Fruit fly (Drosophila melanogaster): ENCODE data around the gene CG2004.
A peak's percentile ranks its signal among the peaks of the same experiment; 100 is the strongest.

CG2004 gene

dm6 chrX:8755352-8755751 lies 40.6 kb upstream of the CG2004 start (continued):
- TF ChIP-seq Ssrp (tag; optimal IDR thresholded peaks at IDR 0.05) (peak; percentile 19), sob (GFP tag; IDR thresholded peaks at IDR 0.05) (no peak), CG2678 (tag; optimal IDR thresholded peaks at IDR 0.05) (peak; percentile 9), otp (GFP tag; IDR thresholded peaks at IDR 0.05) (0 out of 3 replicates have a peak, but pooled peaks have one; percentile 23), CG6854 (GFP tag; optimal IDR thresholded peaks at IDR 0.05) (no peak), gt (GFP tag; IDR thresholded peaks at IDR 0.05) (no peak), Elba2 (GFP tag; optimal IDR thresholded peaks at IDR 0.05) (no peak), CG10959 (GFP tag; IDR thresholded peaks at IDR 0.05) (peak; percentile 73), CG32767 (GFP tag; IDR thresholded peaks at IDR 0.05) (no peak), Blimp-1 (GFP tag; optimal IDR thresholded peaks at IDR 0.05) (peak; percentile 2), Chrac-16 (GFP tag; optimal IDR thresholded peaks at IDR 0.05) (peak; percentile 31), Ptx1 (GFP tag; IDR thresholded peaks at IDR 0.05) (peak; percentile 18; the same call in 1 of the 2 replicates), CG6175 (GFP tag; IDR thresholded peaks at IDR 0.05) (no peak), CG13296 (GFP tag; optimal IDR thresholded peaks at IDR 0.05) (no peak), slp2 (GFP tag; optimal IDR thresholded peaks at IDR 0.05) (no peak), pnt (GFP tag; optimal IDR thresholded peaks at IDR 0.05) (peak; percentile 8), CG14441 (GFP tag; IDR thresholded peaks at IDR 0.05) (0 out of 2 replicates have a peak, but pooled peaks have one; percentile 21), CG30403 (GFP tag; optimal IDR thresholded peaks at IDR 0.05) (peak; percentile 19), C15 (GFP tag; IDR thresholded peaks at IDR 0.05) (no peak), zfh2 (GFP tag; optimal IDR thresholded peaks at IDR 0.05) (no peak), CG30020 (tag; optimal IDR thresholded peaks at IDR 0.05) (no peak), CG8359 (GFP tag; optimal IDR thresholded peaks at IDR 0.05; ENCODE audit: borderline replicate concordance) (no peak), Side (GFP tag; optimal IDR thresholded peaks at IDR 0.05) (no peak), bab2 (GFP tag; optimal IDR thresholded peaks at IDR 0.05) (no peak), CG15696 (tag; optimal IDR thresholded peaks at IDR 0.05) (peak; percentile 81), CG12659 (GFP tag; optimal IDR thresholded peaks at IDR 0.05) (no peak), TFAM (GFP tag; optimal IDR thresholded peaks at IDR 0.05) (no peak), NfI (GFP tag; optimal IDR thresholded peaks at IDR 0.05) (no peak), toy (GFP tag; IDR thresholded peaks at IDR 0.05) (no peak), al (GFP tag; IDR thresholded peaks at IDR 0.05) (no peak), grn (GFP tag; optimal IDR thresholded peaks at IDR 0.05) (no peak), Neu2 (GFP tag; optimal IDR thresholded peaks at IDR 0.05; ENCODE audit: borderline replicate concordance) (peak; percentile 6), Max (GFP tag; optimal IDR thresholded peaks at IDR 0.05) (no peak), Opbp (GFP tag; IDR thresholded peaks at IDR 0.05; ENCODE audit: partially characterized antibody) (no peak), CG12391 (tag; optimal IDR thresholded peaks at IDR 0.05) (peak; percentile 5), Oli (tag; optimal IDR thresholded peaks at IDR 0.05) (peak; percentile 22), CG10979 (tag; optimal IDR thresholded peaks at IDR 0.05) (peak; percentile 48), dati (GFP tag; IDR thresholded peaks at IDR 0.05) (no peak), CG6791 (GFP tag; IDR thresholded peaks at IDR 0.05; ENCODE audit: partially characterized antibody) (no peak), zfh1 (GFP tag; IDR thresholded peaks at IDR 0.05) (peak; percentile 80), Gsc (GFP tag; IDR thresholded peaks at IDR 0.05) (0 out of 2 replicates have a peak, but pooled peaks have one; percentile 15), CG10431 (GFP tag; optimal IDR thresholded peaks at IDR 0.05) (no peak), CG2889 (GFP tag; IDR thresholded peaks at IDR 0.05) (no peak), Mrtf (GFP tag; IDR thresholded peaks at IDR 0.05) (0 out of 3 replicates have a peak, but pooled peaks have one; percentile 18), CG12769 (tag; optimal IDR thresholded peaks at IDR 0.05) (no peak), hb (GFP tag; IDR thresholded peaks at IDR 0.05; ENCODE audit: partially characterized antibody) (no peak), rib (GFP tag; IDR thresholded peaks at IDR 0.05) (no peak), CG13287 (GFP tag; IDR thresholded peaks at IDR 0.05; ENCODE audit: partially characterized antibody) (no peak), vnd (GFP tag; IDR thresholded peaks at IDR 0.05; ENCODE audit: partially characterized antibody) (no peak), caup (GFP tag; optimal IDR thresholded peaks at IDR 0.05; ENCODE audit: severe bottlenecking) (no peak), kah (GFP tag; optimal IDR thresholded peaks at IDR 0.05) (no peak)

Measured in whole organism, embryonic.